Worm (Caenorhabditis elegans): ENCODE data around the gene sucl-2.

sucl-2 gene

ce11 chrIII:907990-908389, 6.8 kb upstream of the sucl-2 start:
- TF ChIP-seq lir-3 (tag; optimal IDR thresholded peaks at IDR 0.05) (no peak), nhr-77 (tag; optimal IDR thresholded peaks at IDR 0.05) (no peak), saeg-2 (GFP tag; IDR thresholded peaks at IDR 0.05) (no peak), ceh-32 (tag; optimal IDR thresholded peaks at IDR 0.05; ENCODE audit: poor library complexity) (no peak), Y5F2A.4 (GFP tag; optimal IDR thresholded peaks at IDR 0.05) (no peak), zip-2 (tag; optimal IDR thresholded peaks at IDR 0.05) (no peak), jun-1 (tag; optimal IDR thresholded peaks at IDR 0.05) (peak; percentile 43), unc-62 (GFP tag; optimal IDR thresholded peaks at IDR 0.05 in 1 of 2) (peak in 1 of 2 experiments; percentile 95), unc-62 (tag; optimal IDR thresholded peaks at IDR 0.05) (no peak), mes-2 (tag; optimal IDR thresholded peaks at IDR 0.05; ENCODE audit: poor library complexity, severe bottlenecking) (peak; percentile 9), snpc-1.2 (GFP tag; IDR thresholded peaks at IDR 0.05) (no peak), ztf-7 (tag; optimal IDR thresholded peaks at IDR 0.05) (no peak), mep-1 (tag; optimal IDR thresholded peaks at IDR 0.05) (peak; percentile 22), T26A8.4 (GFP tag; IDR thresholded peaks at IDR 0.05) (peak; percentile 46; the same call in 1 of the 2 replicates), mxl-2 (GFP tag; conservative IDR thresholded peaks at IDR 0.05) (no peak), dve-1 (tag; optimal IDR thresholded peaks at IDR 0.05; ENCODE audit: insufficient read depth) (peak; percentile 39), mdt-29 (GFP tag; IDR thresholded peaks at IDR 0.05) (no peak), mdl-1 (tag; optimal IDR thresholded peaks at IDR 0.05) (no peak), ama-1 (optimal IDR thresholded peaks at IDR 0.05) (no peak), skn-1 (tag; optimal IDR thresholded peaks at IDR 0.05) (no peak), hlh-30 (tag; optimal IDR thresholded peaks at IDR 0.05; ENCODE audit: insufficient read depth) (peak; percentile 46), rbr-2 (tag; optimal IDR thresholded peaks at IDR 0.05) (no peak), nhr-6 (tag; optimal IDR thresholded peaks at IDR 0.05) (peak; percentile 62), nhr-28 (tag; optimal IDR thresholded peaks at IDR 0.05) (no peak), mxl-3 (GFP tag; optimal IDR thresholded peaks at IDR 0.05) (no peak)

DNA sequence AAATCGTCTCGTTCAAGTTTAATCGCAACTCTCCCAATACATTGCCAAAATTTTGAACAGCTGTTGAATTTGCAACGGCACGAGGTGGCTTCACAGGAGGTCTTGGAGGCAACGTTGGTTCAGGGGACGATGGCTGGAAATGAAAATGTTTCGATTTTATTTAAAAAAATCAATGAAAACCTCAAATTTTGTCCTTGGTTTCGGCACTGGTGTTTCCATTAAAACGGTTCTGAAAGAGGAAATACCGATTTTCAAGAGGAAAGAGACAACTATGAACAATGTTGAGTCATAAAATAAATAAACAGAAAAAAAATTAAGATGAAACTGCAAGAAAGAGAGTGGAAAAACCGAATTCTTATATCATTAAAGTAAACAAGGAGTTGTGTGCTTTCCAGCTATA, 6.1 kb upstream of the sucl-2 start, which contains the start of gene F23H11.4:
Gene F23H11.4 (minus strand): TSS at position 229 of the 400 bp plus-strand sequence.
- TF ChIP-seq skn-1 (tag; optimal IDR thresholded peaks at IDR 0.05) (no peak), mxl-2 (GFP tag; conservative IDR thresholded peaks at IDR 0.05) (no peak), unc-130 (GFP tag; optimal IDR thresholded peaks at IDR 0.05) (no peak), dve-1 (tag; optimal IDR thresholded peaks at IDR 0.05; ENCODE audit: insufficient read depth) (no peak), fos-1 (tag; optimal IDR thresholded peaks at IDR 0.05) (no peak), aha-1 (tag) (peak; percentile 73), ctbp-1 (GFP tag; IDR thresholded peaks at IDR 0.05) (no peak), ZK546.5 (tag; optimal IDR thresholded peaks at IDR 0.05) (no peak)

DNA sequence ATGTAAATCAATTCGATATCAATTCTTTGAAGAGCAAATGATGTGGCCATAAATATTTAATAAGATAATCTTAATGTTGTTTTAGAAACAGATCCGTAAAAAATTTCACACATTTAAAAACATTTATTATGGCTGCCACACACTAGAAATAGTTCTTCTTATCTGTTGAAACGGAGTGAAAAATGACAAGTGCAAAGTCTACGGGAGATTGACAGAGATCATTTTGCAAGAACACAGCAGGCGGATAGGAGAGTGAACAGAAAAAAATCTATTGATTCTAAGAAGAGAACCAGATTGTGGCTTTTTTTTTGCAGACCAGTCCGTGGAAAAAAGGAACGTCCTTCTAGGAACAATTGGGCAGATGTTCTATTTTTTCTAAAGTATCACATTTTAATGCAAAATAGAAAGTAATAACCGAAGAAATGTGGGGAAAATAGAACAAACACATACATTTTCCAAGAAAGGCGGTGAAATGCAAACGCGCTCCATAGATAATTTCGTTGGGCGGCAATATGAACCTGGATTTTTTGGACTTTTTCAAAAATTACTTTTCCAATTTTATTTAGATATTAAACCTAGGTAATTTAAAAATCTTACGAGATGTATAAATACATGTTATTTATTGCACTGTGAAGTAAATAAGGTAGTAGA, 513 bp upstream of the sucl-2 start:
- peak; percentile 38 for TF ChIP-seq hlh-11 (tag; optimal IDR thresholded peaks at IDR 0.05)
- TF ChIP-seq dve-1 (tag; optimal IDR thresholded peaks at IDR 0.05; ENCODE audit: insufficient read depth) = peak; percentile 27
- TF ChIP-seq dpl-1 (GFP tag; optimal IDR thresholded peaks at IDR 0.05) = peak; percentile 70
- TF ChIP-seq saeg-2 (GFP tag; IDR thresholded peaks at IDR 0.05) = no peak
- peak; percentile 6 for TF ChIP-seq mep-1 (tag; optimal IDR thresholded peaks at IDR 0.05)
- no peak for TF ChIP-seq pha-4 (GFP tag; IDR thresholded peaks at IDR 0.05)
- peak; percentile 0 for TF ChIP-seq pha-4 (tag; optimal IDR thresholded peaks at IDR 0.05)
- TF ChIP-seq hlh-30 (tag; optimal IDR thresholded peaks at IDR 0.05; ENCODE audit: insufficient read depth) = no peak
- peak in 1 of 2 experiments; percentile 87 for TF ChIP-seq unc-62 (GFP tag; optimal IDR thresholded peaks at IDR 0.05 in 1 of 2)
- no peak for TF ChIP-seq unc-62 (tag; optimal IDR thresholded peaks at IDR 0.05)
- peak; percentile 5 for TF ChIP-seq nhr-28 (tag; optimal IDR thresholded peaks at IDR 0.05)
- TF ChIP-seq lin-38 (GFP tag; IDR thresholded peaks at IDR 0.05) = peak; percentile 92
- no peak for TF ChIP-seq lin-29 (GFP tag; IDR thresholded peaks at IDR 0.05)
- TF ChIP-seq unc-39 (tag; optimal IDR thresholded peaks at IDR 0.05) = no peak
- no peak for TF ChIP-seq daf-16 (GFP tag; optimal IDR thresholded peaks at IDR 0.05)
- peak; percentile 17 for TF ChIP-seq daf-16 (tag; optimal IDR thresholded peaks at IDR 0.05)
- TF ChIP-seq hmg-1.1 (GFP tag; IDR thresholded peaks at IDR 0.05) = no peak
- no peak for TF ChIP-seq T26A8.4 (GFP tag; IDR thresholded peaks at IDR 0.05)
- no peak for TF ChIP-seq mdl-1 (tag; optimal IDR thresholded peaks at IDR 0.05)
- TF ChIP-seq pqm-1 (tag; optimal IDR thresholded peaks at IDR 0.05) = peak; percentile 19
- no peak for TF ChIP-seq zag-1 (tag; optimal IDR thresholded peaks at IDR 0.05)
- no peak for TF ChIP-seq aly-2 (tag; optimal IDR thresholded peaks at IDR 0.05)
- 0 out of 2 replicates have a peak, but pooled peaks have one; percentile 34 for TF ChIP-seq daf-19 (GFP tag; conservative IDR thresholded peaks at IDR 0.05)
- TF ChIP-seq lir-3 (tag; optimal IDR thresholded peaks at IDR 0.05) = no peak
- TF ChIP-seq ceh-82 (tag; optimal IDR thresholded peaks at IDR 0.05) = no peak
- no peak for TF ChIP-seq php-3 (GFP tag; IDR thresholded peaks at IDR 0.05)
- TF ChIP-seq lsy-2 (tag; optimal IDR thresholded peaks at IDR 0.05) = peak in 1 of 2 experiments; percentile 33
- TF ChIP-seq mes-2 (tag; optimal IDR thresholded peaks at IDR 0.05; ENCODE audit: poor library complexity, severe bottlenecking) = peak; percentile 26

Data from whole organism, L4 larva.